Worm (Caenorhabditis elegans): ENCODE measurements around the gene rbc-2.

Gene rbc-2

DNA sequence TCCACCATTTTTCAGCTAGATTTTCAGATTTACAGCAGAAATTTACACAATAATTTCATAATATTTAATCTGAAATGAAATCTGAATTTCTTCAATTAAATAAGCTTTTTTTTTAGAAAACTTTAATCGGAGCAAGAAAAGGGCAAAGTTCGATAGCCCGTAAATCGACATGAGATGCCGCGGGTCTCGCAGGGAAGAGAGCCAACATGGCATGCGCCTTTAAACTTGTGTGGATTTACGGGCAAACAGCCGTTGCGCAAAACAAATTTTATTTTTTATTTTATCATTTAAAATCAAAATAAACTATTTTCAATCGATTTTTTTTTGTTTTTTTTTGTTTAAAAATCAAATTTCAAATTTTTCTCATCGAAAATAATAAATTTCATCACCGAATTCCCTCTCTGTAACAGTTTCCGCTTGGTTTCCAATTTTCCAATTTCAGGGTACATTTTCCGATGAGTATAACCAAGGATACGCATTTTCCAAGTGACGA is at the start of gene rbc-2, which contains the start of the genes Y54F10AM.15 and ndua-8:
Gene rbc-2, minus strand, starts transcription at position 69 of the 493 bp plus-strand sequence.
Gene Y54F10AM.15, minus strand, starts transcription at position 59 of the 493 bp plus-strand sequence.
Gene ndua-8, plus strand, starts transcription at position 443 of the 493 bp plus-strand sequence.
- TF ChIP-seq hmg-11 (tag; optimal IDR thresholded peaks at IDR 0.05) (peak; percentile 69), aly-2 (tag; optimal IDR thresholded peaks at IDR 0.05) (peak; percentile 15), ceh-9 (tag; optimal IDR thresholded peaks at IDR 0.05) (no peak), zag-1 (tag; optimal IDR thresholded peaks at IDR 0.05) (peak; percentile 72), ztf-4 (tag; optimal IDR thresholded peaks at IDR 0.05) (peak; percentile 29), elt-2 (tag; optimal IDR thresholded peaks at IDR 0.05) (peak; percentile 70), lin-39 (tag; optimal IDR thresholded peaks at IDR 0.05) (peak; percentile 91), egl-27 (tag; optimal IDR thresholded peaks at IDR 0.05) (peak; percentile 42), mml-1 (tag; optimal IDR thresholded peaks at IDR 0.05) (no peak), R02D3.7 (tag; optimal IDR thresholded peaks at IDR 0.05) (peak; percentile 100), nhr-12 (tag; optimal IDR thresholded peaks at IDR 0.05) (no peak), snpc-4 (tag; optimal IDR thresholded peaks at IDR 0.05) (peak; percentile 82), jun-1 (tag; optimal IDR thresholded peaks at IDR 0.05) (peak; percentile 58), fkh-2 (tag; optimal IDR thresholded peaks at IDR 0.05) (peak; percentile 13), tbx-2 (tag; optimal IDR thresholded peaks at IDR 0.05) (peak; percentile 73), ceh-28 (tag; optimal IDR thresholded peaks at IDR 0.05) (peak; percentile 82), egl-5 (tag; optimal IDR thresholded peaks at IDR 0.05) (peak; percentile 84), elt-1 (tag; optimal IDR thresholded peaks at IDR 0.05) (peak; percentile 78), daf-12 (tag; optimal IDR thresholded peaks at IDR 0.05) (no peak), fkh-10 (GFP tag; optimal IDR thresholded peaks at IDR 0.05) (peak; percentile 88), nhr-23 (tag; optimal IDR thresholded peaks at IDR 0.05) (peak; percentile 96), eor-1 (tag; optimal IDR thresholded peaks at IDR 0.05) (no peak), pqm-1 (tag; optimal IDR thresholded peaks at IDR 0.05) (peak; percentile 80), nhr-77 (tag; optimal IDR thresholded peaks at IDR 0.05) (peak; percentile 22), ama-1 (optimal IDR thresholded peaks at IDR 0.05) (peak; percentile 60), fos-1 (tag; optimal IDR thresholded peaks at IDR 0.05) (no peak), nhr-67 (tag; optimal IDR thresholded peaks at IDR 0.05) (no peak), pha-4 (tag; optimal IDR thresholded peaks at IDR 0.05) (peak; percentile 99), skn-1 (tag; optimal IDR thresholded peaks at IDR 0.05) (peak; percentile 87), ceh-82 (tag; optimal IDR thresholded peaks at IDR 0.05) (peak; percentile 78), nhr-25 (tag; optimal IDR thresholded peaks at IDR 0.05) (peak; percentile 53), ZK546.5 (tag; optimal IDR thresholded peaks at IDR 0.05) (peak; percentile 41), nfya-1 (tag; optimal IDR thresholded peaks at IDR 0.05; ENCODE audit: insufficient read depth) (peak; percentile 96), elt-3 (tag; optimal IDR thresholded peaks at IDR 0.05) (no peak), nhr-11 (tag; optimal IDR thresholded peaks at IDR 0.05) (peak; percentile 45), lsy-12 (tag; optimal IDR thresholded peaks at IDR 0.05) (peak; percentile 76), lin-15B (tag; optimal IDR thresholded peaks at IDR 0.05) (peak; percentile 97)

ce11 chrIII:2577982-2578381 is 49.5 kb upstream of the rbc-2 start:
- TF ChIP-seq nhr-25 (tag; optimal IDR thresholded peaks at IDR 0.05), result no peak
- no peak for TF ChIP-seq nfya-1 (tag; optimal IDR thresholded peaks at IDR 0.05; ENCODE audit: insufficient read depth)
- TF ChIP-seq zag-1 (tag; optimal IDR thresholded peaks at IDR 0.05), result no peak
- TF ChIP-seq nhr-12 (tag; optimal IDR thresholded peaks at IDR 0.05), result no peak
- no peak for TF ChIP-seq ama-1 (optimal IDR thresholded peaks at IDR 0.05)
- TF ChIP-seq ZK546.5 (tag; optimal IDR thresholded peaks at IDR 0.05), result no peak
- no peak for TF ChIP-seq R02D3.7 (tag; optimal IDR thresholded peaks at IDR 0.05)

DNA sequence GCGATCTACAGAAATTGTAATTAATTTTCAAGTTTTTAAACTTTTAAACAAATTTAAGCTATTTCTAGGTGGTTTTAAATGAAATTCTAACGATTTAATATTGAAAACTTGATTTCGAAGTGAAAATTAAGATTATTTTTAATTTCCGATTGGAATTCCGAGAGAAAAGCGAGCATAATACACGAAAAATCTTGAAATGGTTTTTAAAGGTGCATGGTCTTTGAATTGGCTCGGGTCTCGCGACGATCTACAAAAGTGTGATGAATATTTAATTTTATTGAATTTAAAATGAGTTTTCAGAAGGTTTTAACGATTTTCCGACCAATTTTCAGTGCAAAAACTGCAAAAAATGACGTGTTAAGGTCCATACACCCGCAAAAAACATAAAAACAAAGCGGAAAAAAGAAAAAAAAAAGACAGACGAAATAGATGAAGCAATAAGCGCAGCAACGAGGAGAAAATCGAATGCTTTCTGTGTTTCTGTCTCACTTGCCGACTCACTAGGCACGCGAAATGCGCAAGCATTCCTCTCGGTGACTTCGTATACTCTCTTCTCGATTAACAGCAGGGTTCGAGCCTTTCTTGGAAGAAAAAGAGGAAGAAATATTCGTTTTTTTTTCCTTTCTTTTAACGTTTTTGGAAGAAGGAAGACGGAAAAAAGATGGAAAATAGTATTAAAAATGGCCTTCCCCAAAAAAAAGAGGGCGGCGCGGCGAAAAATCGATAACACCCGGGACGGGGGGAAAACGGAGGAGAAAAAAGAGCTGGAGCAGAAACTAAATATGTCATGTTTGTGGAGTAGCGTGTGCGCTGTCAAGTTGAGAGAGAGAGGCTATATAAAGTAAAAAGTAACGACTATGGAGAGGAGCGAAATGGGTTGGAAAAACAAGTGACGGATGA is 48.1 kb upstream of the rbc-2 start:
- TF ChIP-seq mdl-1 (tag; optimal IDR thresholded peaks at IDR 0.05) (no peak), elt-2 (tag; optimal IDR thresholded peaks at IDR 0.05) (peak; percentile 26), lin-39 (tag; optimal IDR thresholded peaks at IDR 0.05) (peak; percentile 50), nhr-12 (tag; optimal IDR thresholded peaks at IDR 0.05) (no peak), snpc-4 (tag; optimal IDR thresholded peaks at IDR 0.05) (peak; percentile 60), fkh-2 (tag; optimal IDR thresholded peaks at IDR 0.05) (no peak), nhr-23 (tag; optimal IDR thresholded peaks at IDR 0.05) (peak; percentile 39), egl-27 (tag; optimal IDR thresholded peaks at IDR 0.05) (no peak), aly-2 (tag; optimal IDR thresholded peaks at IDR 0.05) (no peak), unc-62 (GFP tag; optimal IDR thresholded peaks at IDR 0.05) (peak; percentile 27), ceh-28 (tag; optimal IDR thresholded peaks at IDR 0.05) (peak; percentile 58), hmg-11 (tag; optimal IDR thresholded peaks at IDR 0.05) (peak; percentile 57), sea-2 (GFP tag; optimal IDR thresholded peaks at IDR 0.05) (no peak), pha-4 (tag; optimal IDR thresholded peaks at IDR 0.05) (peak; percentile 50), ceh-9 (tag; optimal IDR thresholded peaks at IDR 0.05) (no peak), lin-15B (tag; optimal IDR thresholded peaks at IDR 0.05) (peak; percentile 69), nhr-76 (tag; optimal IDR thresholded peaks at IDR 0.05) (no peak), nfya-1 (tag; optimal IDR thresholded peaks at IDR 0.05; ENCODE audit: insufficient read depth) (peak; percentile 84), jun-1 (tag; optimal IDR thresholded peaks at IDR 0.05) (peak; percentile 25), egl-5 (tag; optimal IDR thresholded peaks at IDR 0.05) (peak; percentile 10), fkh-10 (GFP tag; optimal IDR thresholded peaks at IDR 0.05) (peak; percentile 34), tbx-2 (tag; optimal IDR thresholded peaks at IDR 0.05) (peak; percentile 2), nhr-67 (tag; optimal IDR thresholded peaks at IDR 0.05) (no peak)
